Fruit fly (Drosophila melanogaster): Measurements from ENCODE around the gene mgl.

dm6 chrX:9460618-9461245 lies 39.2 kb downstream of the mgl start:
- TF ChIP-seq psq (optimal IDR thresholded peaks at IDR 0.05) (no peak), pan (optimal IDR thresholded peaks at IDR 0.05) (no peak)

Measured in whole organism.